Worm (Caenorhabditis elegans) whole organism, late embryonic: ENCODE results near the gene F08F1.9.

Experiments
- F13H6.1 ChIP-seq: sonication (generic microtip); optimal IDR thresholded peaks from 2 replicates; lab custom pipeline; 2016; ENCODE audit warnings: missing genetic modification characterization, missing compliant biosample characterization
- K02D7.2 ChIP-seq: sonication (generic microtip); optimal IDR thresholded peaks from 2 replicates; lab custom pipeline; 2017; ENCODE audit warnings: mild to moderate bottlenecking, missing genetic modification characterization, missing compliant biosample characterization
- K09A11.1 ChIP-seq: sonication (generic microtip); optimal IDR thresholded peaks from 2 replicates; lab custom pipeline; 2017; ENCODE audit warnings: antibody characterized with exemption, mild to moderate bottlenecking, missing genetic modification characterization, missing compliant biosample characterization; ENCODE audit not compliant: insufficient read depth
- T23F11.4 ChIP-seq: fragments of 200-800 bp; sonication (Bioruptor generic); optimal IDR thresholded peaks from 2 replicates; lab custom pipeline; 2018; ENCODE audit warnings: mild to moderate bottlenecking, missing genetic modification characterization, missing compliant biosample characterization
- Y22D7AL.16 ChIP-seq: sonication (generic microtip); optimal IDR thresholded peaks from 2 replicates; lab custom pipeline; 2016; ENCODE audit warnings: missing genetic modification characterization, missing compliant biosample characterization
- ceh-14 ChIP-seq: sonication (generic microtip); optimal IDR thresholded peaks from 2 replicates; lab custom pipeline; 2016; ENCODE audit warnings: missing genotype, missing genetic modification characterization, missing compliant biosample characterization
- ceh-19 ChIP-seq: fragments of 200-800 bp; sonication (Bioruptor generic); optimal IDR thresholded peaks from 2 replicates; lab custom pipeline; 2018; ENCODE audit warnings: mild to moderate bottlenecking, missing genetic modification characterization, missing compliant biosample characterization
- ceh-2 ChIP-seq: sonication (generic microtip); optimal IDR thresholded peaks from 2 replicates; lab custom pipeline; 2016; ENCODE audit warnings: missing genotype, missing genetic modification characterization, missing compliant biosample characterization
- ceh-24 ChIP-seq: sonication (generic microtip); optimal IDR thresholded peaks from 2 replicates; lab custom pipeline; 2016; ENCODE audit warnings: mild to moderate bottlenecking, missing genetic modification characterization, missing compliant biosample characterization
- ceh-30 ChIP-seq: fragments of 150-350 bp; optimal IDR thresholded peaks from 2 replicates; lab custom pipeline; 2014; ENCODE audit warnings: missing biosample characterization, missing genetic modification characterization
- ceh-34 ChIP-seq: sonication (generic microtip); optimal IDR thresholded peaks from 2 replicates; lab custom pipeline; 2016; ENCODE audit warnings: mild to moderate bottlenecking, missing genetic modification characterization, missing compliant biosample characterization
- ceh-45 ChIP-seq: fragments of 200-800 bp; sonication (Bioruptor generic); IDR thresholded peaks from 2 replicates; pipeline ENCODE4 v1.3.6; 2022; ENCODE audit warnings: missing genetic modification reagents, missing genetic modification characterization, missing compliant biosample characterization
- ceh-48 ChIP-seq: sonication (generic microtip); optimal IDR thresholded peaks from 2 replicates; lab custom pipeline; 2016; ENCODE audit warnings: missing genetic modification characterization, inconsistent platforms, missing compliant biosample characterization
- ceh-6 ChIP-seq: fragments of 200-800 bp; sonication (Bioruptor generic); optimal IDR thresholded peaks from 2 replicates; lab custom pipeline; 2018; ENCODE audit warnings: mild to moderate bottlenecking, missing genetic modification characterization, missing compliant biosample characterization
- che-1 ChIP-seq: sonication (generic microtip); optimal IDR thresholded peaks from 2 replicates; lab custom pipeline; 2016; ENCODE audit warnings: mild to moderate bottlenecking, missing genetic modification characterization, missing compliant biosample characterization
- dmd-4 ChIP-seq: sonication (generic microtip); optimal IDR thresholded peaks from 2 replicates; lab custom pipeline; 2016; ENCODE audit warnings: borderline replicate concordance, missing genetic modification characterization, missing compliant biosample characterization
- dve-1 ChIP-seq: sonication (generic microtip); optimal IDR thresholded peaks from 2 replicates; lab custom pipeline; 2017; ENCODE audit warnings: antibody characterized with exemption, mild to moderate bottlenecking, missing genetic modification characterization, missing compliant biosample characterization
- elt-2 ChIP-seq: sonication (generic microtip); optimal IDR thresholded peaks from 2 replicates; lab custom pipeline; 2016; ENCODE audit warnings: missing genetic modification reagents, missing genetic modification characterization, missing compliant biosample characterization
- elt-4 ChIP-seq: sonication (generic microtip); optimal IDR thresholded peaks from 2 replicates; lab custom pipeline; 2016; ENCODE audit warnings: missing genetic modification characterization, missing compliant biosample characterization
- ets-4 ChIP-seq: sonication (generic microtip); optimal IDR thresholded peaks from 2 replicates; lab custom pipeline; 2016; ENCODE audit warnings: missing genetic modification characterization, missing compliant biosample characterization
- eyg-1 ChIP-seq: sonication (generic microtip); optimal IDR thresholded peaks from 2 replicates; lab custom pipeline; 2016; ENCODE audit warnings: missing genotype, missing genetic modification characterization, missing compliant biosample characterization
- fax-1 ChIP-seq: sonication (generic microtip); optimal IDR thresholded peaks from 2 replicates; lab custom pipeline; 2016; ENCODE audit warnings: missing genotype, missing genetic modification characterization, missing compliant biosample characterization
- fkh-10 ChIP-seq: fragments of 150-350 bp; optimal IDR thresholded peaks from 2 replicates; lab custom pipeline; 2014; ENCODE audit warnings: missing biosample characterization, missing genetic modification reagents, missing genetic modification characterization
- hlh-15 ChIP-seq: sonication (generic microtip); optimal IDR thresholded peaks from 2 replicates; lab custom pipeline; 2016; ENCODE audit warnings: missing genetic modification characterization, missing compliant biosample characterization
- hlh-6 ChIP-seq: sonication (generic microtip); optimal IDR thresholded peaks from 2 replicates; lab custom pipeline; 2016; ENCODE audit warnings: missing genotype, missing genetic modification characterization, missing compliant biosample characterization
- hlh-8 ChIP-seq: sonication (generic microtip); optimal IDR thresholded peaks from 2 replicates; lab custom pipeline; 2016; ENCODE audit warnings: missing genotype, missing genetic modification characterization, missing compliant biosample characterization
- lin-11 ChIP-seq: fragments of 200-800 bp; sonication (Bioruptor generic); optimal IDR thresholded peaks from 2 replicates; lab custom pipeline; 2018; ENCODE audit warnings: mild to moderate bottlenecking, missing genetic modification characterization, missing compliant biosample characterization
- madf-2 ChIP-seq: sonication (generic microtip); optimal IDR thresholded peaks from 2 replicates; lab custom pipeline; 2017; ENCODE audit warnings: missing genetic modification characterization, missing compliant biosample characterization
- mec-3 ChIP-seq: sonication (generic microtip); optimal IDR thresholded peaks from 2 replicates; lab custom pipeline; 2016; ENCODE audit warnings: borderline replicate concordance, missing genetic modification characterization, missing compliant biosample characterization
- nfya-1 ChIP-seq: sonication (generic microtip); optimal IDR thresholded peaks from 2 replicates; lab custom pipeline; 2017; ENCODE audit warnings: missing genetic modification characterization, mild to moderate bottlenecking, missing compliant biosample characterization, antibody characterized with exemption, moderate library complexity
- nhr-11 ChIP-seq: fragments of 150-350 bp; optimal IDR thresholded peaks from 2 replicates; lab custom pipeline; 2014; ENCODE audit warnings: missing biosample characterization, missing genetic modification characterization
- npax-4 ChIP-seq: sonication (generic microtip); optimal IDR thresholded peaks from 2 replicates; lab custom pipeline; 2016; ENCODE audit warnings: missing genetic modification characterization, missing compliant biosample characterization
- odd-2 ChIP-seq: sonication (generic microtip); optimal IDR thresholded peaks from 2 replicates; lab custom pipeline; 2017; ENCODE audit warnings: antibody characterized with exemption, mild to moderate bottlenecking, missing genetic modification characterization, missing compliant biosample characterization
- pat-9 ChIP-seq: fragments of 200-800 bp; sonication (Bioruptor generic); optimal IDR thresholded peaks from 2 replicates; lab custom pipeline; 2018; ENCODE audit warnings: mild to moderate bottlenecking, missing genetic modification characterization, moderate library complexity, missing compliant biosample characterization
- pax-1 ChIP-seq: fragments of 150-350 bp; optimal IDR thresholded peaks from 2 replicates; lab custom pipeline; 2014; ENCODE audit warnings: missing biosample characterization, missing genetic modification characterization
- ref-2 ChIP-seq: sonication (generic microtip); optimal IDR thresholded peaks from 2 replicates; lab custom pipeline; 2016; ENCODE audit warnings: missing genetic modification characterization, missing compliant biosample characterization
- rnt-1 ChIP-seq: sonication (generic microtip); optimal IDR thresholded peaks from 2 replicates; lab custom pipeline; 2016; ENCODE audit warnings: missing genetic modification characterization, missing compliant biosample characterization
- sdc-2 ChIP-seq: sonication (generic microtip); optimal IDR thresholded peaks from 2 replicates; lab custom pipeline; 2016; ENCODE audit warnings: missing genotype, missing genetic modification characterization, missing compliant biosample characterization
- sox-2 ChIP-seq: fragments of 200-800 bp; sonication (Bioruptor generic); IDR thresholded peaks from 2 replicates; pipeline ENCODE4 v1.3.6; 2022; ENCODE audit warnings: missing genetic modification reagents, missing genetic modification characterization, missing compliant biosample characterization
- sox-4 ChIP-seq: sonication (generic microtip); optimal IDR thresholded peaks from 2 replicates; lab custom pipeline; 2017; ENCODE audit warnings: mild to moderate bottlenecking, missing genetic modification characterization, inconsistent platforms, missing compliant biosample characterization
- tbx-2 ChIP-seq: sonication (generic microtip); optimal IDR thresholded peaks from 2 replicates; lab custom pipeline; 2016; ENCODE audit warnings: missing genetic modification characterization, missing compliant biosample characterization
- tbx-7 ChIP-seq: sonication (generic microtip); optimal IDR thresholded peaks from 2 replicates; lab custom pipeline; 2016; ENCODE audit warnings: missing genotype, missing genetic modification characterization, missing compliant biosample characterization
- unc-3 ChIP-seq, 2 experiments: fragments of 200-800 bp in 1 of 2; sonication (Bioruptor generic) in 1 of 2; sonication (generic microtip) in 1 of 2; conservative IDR thresholded peaks in 1 of 2; optimal IDR thresholded peaks in 1 of 2; 2 replicates each; pipeline versions ENCODE4 v1.3.6 to Lab custom; 2016 to 2022; ENCODE audit warnings: missing compliant biosample characterization in 2 of 2, missing genetic modification characterization in 2 of 2, missing genetic modification reagents in 1 of 2
- unc-55 ChIP-seq: sonication (generic microtip); optimal IDR thresholded peaks from 2 replicates; lab custom pipeline; 2017; ENCODE audit warnings: missing biosample characterization, missing genetic modification reagents, missing genetic modification characterization
- unc-86 ChIP-seq: sonication (generic microtip); optimal IDR thresholded peaks from 2 replicates; lab custom pipeline; 2016; ENCODE audit warnings: missing genetic modification characterization, missing compliant biosample characterization

The F08F1.9 gene

DNA sequence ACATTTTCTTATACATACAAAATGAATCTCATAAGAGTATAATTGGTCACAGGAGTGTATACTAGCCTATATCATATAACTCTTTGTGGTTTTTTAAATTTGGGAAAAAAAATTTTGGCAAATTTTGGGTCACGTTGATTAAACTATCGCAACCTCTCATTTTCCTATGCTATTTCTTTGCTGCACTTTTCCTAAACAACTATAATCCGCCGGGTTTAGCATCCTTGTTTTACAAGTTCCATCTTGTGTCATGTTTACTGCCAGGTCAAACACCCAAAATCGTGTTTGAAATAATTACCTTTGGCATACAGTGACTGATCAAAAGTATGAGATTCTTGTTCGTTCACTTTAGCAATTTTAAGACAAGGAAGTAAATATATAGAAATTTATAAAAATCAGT lies 2.4 kb downstream of the F08F1.9 start, which contains the start of gene sulp-3:
sulp-3 (minus strand) TSS at position 101 of the 400 bp plus-strand sequence.
- TF ChIP-seq tbx-7 (tag; lab: Kevin White, UChicago) (no peak), hlh-15 (tag; lab: Kevin White, UChicago) (no peak), pax-1 (tag; lab: Kevin White, UChicago) (no peak), dmd-4 (no peak), tbx-2 (tag; lab: Kevin White, UChicago) (no peak), ceh-14 (tag; lab: Kevin White, UChicago) (no peak), elt-4 (no peak), elt-2 (tag; lab: Kevin White, UChicago) (no peak), nhr-11 (tag; lab: Kevin White, UChicago) (no peak), ceh-24 (tag; lab: Kevin White, UChicago) (no peak), pat-9 (tag; lab: Kevin White, UChicago) (no peak), sox-2 (GFP tag; lab: Robert Waterston, UW) (no peak), ceh-34 (tag; lab: Kevin White, UChicago) (no peak), unc-86 (tag; lab: Kevin White, UChicago) (no peak), unc-3 (GFP tag; conservative IDR thresholded peaks at IDR 0.05; lab: Robert Waterston, UW) (no peak), unc-3 (tag; optimal IDR thresholded peaks at IDR 0.05; lab: Kevin White, UChicago) (no peak), ceh-48 (tag; lab: Kevin White, UChicago) (no peak), rnt-1 (no peak), ceh-2 (no peak)
- TF ChIP-seq, all 69 proteins: peak for 0

DNA sequence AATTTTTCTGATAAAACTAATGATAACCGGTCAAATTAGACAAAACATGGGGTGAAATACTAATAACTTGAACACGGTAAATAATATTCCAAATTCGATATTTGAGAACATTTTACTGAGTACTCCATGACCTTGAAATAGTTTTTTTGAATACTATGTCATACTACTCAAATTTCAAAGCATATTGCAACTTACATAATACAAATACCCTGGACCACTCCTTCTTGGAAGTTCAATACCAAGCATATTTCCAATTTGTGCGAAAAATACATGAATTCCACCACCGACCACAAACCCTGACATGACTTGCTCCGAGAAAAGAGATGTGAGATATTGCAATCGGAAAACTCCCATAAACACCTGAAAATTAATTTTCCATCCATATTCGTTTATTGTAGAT lies 3.8 kb downstream of the F08F1.9 start:
- TF ChIP-seq ceh-34 (tag; lab: Kevin White, UChicago) (no peak), pax-1 (tag; lab: Kevin White, UChicago) (no peak), eyg-1 (tag; lab: Kevin White, UChicago) (no peak), dmd-4 (no peak), hlh-8 (tag; lab: Kevin White, UChicago) (no peak), madf-2 (tag; lab: Kevin White, UChicago) (no peak), dve-1 (tag; lab: Kevin White, UChicago) (no peak), nfya-1 (no peak), ceh-30 (no peak), nhr-11 (tag; lab: Kevin White, UChicago) (no peak)

DNA sequence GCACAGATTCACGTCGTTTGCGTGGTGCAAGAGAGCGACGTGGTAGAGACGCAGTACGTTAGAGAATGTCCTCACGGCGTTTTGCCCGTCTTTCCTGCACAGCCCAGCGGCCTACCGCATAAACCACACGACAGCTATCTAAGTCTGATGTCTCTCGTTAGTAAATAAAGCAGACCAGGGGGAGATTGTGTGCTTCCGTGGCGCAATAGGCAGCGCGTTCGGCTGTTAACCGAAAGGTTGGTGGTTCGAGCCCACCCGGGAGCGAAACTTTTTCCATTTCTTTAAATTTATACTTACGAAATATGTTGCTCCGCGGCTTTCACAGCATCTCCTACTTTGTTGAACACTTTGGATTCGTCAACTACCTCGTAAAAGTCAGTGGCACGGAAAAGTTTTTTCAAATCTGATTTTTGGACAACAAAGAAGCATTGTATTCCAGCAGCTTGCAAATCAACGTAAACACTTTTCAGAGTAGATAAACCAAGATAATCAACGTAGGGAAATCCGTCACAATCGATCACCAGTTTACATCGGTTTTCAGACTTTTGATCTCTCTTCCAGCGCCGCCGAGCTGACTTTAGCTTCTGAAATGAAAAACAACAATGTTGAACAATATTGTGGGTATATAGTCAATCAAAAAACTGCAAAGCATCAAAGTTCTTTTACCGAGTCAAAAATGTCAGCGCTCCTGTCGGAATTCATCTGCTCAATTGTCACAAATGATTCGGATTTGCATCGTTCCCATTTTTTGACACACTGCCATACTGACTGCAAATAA lies 6.2 kb downstream of the F08F1.9 start:
- TF ChIP-seq dve-1 (tag; lab: Kevin White, UChicago) (peak; percentile 92), F13H6.1 (tag; lab: Kevin White, UChicago) (peak; percentile 94), T23F11.4 (GFP tag; lab: Kevin White, UChicago) (peak; percentile 96), ets-4 (tag; lab: Kevin White, UChicago) (peak; percentile 87), ceh-2 (peak; percentile 92), fax-1 (tag; lab: Kevin White, UChicago) (peak; percentile 90), che-1 (tag; lab: Kevin White, UChicago) (peak; percentile 93), sox-4 (tag; lab: Kevin White, UChicago) (peak; percentile 96), ceh-6 (GFP tag; lab: Kevin White, UChicago) (peak; percentile 95), Y22D7AL.16 (tag; lab: Kevin White, UChicago) (peak; percentile 94), K09A11.1 (peak; percentile 95), mec-3 (peak; percentile 44), hlh-6 (tag; lab: Kevin White, UChicago) (peak; percentile 94), ceh-24 (tag; lab: Kevin White, UChicago) (peak; percentile 78), lin-11 (peak; percentile 88), fkh-10 (GFP tag; lab: Kevin White, UChicago) (peak; percentile 59), K02D7.2 (peak; percentile 97), sdc-2 (tag; lab: Kevin White, UChicago) (peak; percentile 95), ceh-45 (GFP tag; lab: Robert Waterston, UW) (peak; percentile 98), eyg-1 (tag; lab: Kevin White, UChicago) (peak; percentile 95), pat-9 (tag; lab: Kevin White, UChicago) (peak; percentile 96), sox-2 (GFP tag; lab: Robert Waterston, UW) (peak; percentile 92), ref-2 (tag; lab: Kevin White, UChicago) (peak; percentile 96), ceh-19 (GFP tag; lab: Kevin White, UChicago) (peak; percentile 97), odd-2 (tag; lab: Kevin White, UChicago) (peak; percentile 76), npax-4 (tag; lab: Kevin White, UChicago) (peak; percentile 91), ceh-30 (peak; percentile 85), unc-55 (GFP tag; lab: Kevin White, UChicago) (peak; percentile 95), unc-3 (GFP tag; conservative IDR thresholded peaks at IDR 0.05; lab: Robert Waterston, UW) (peak; percentile 96), unc-3 (tag; optimal IDR thresholded peaks at IDR 0.05; lab: Kevin White, UChicago) (peak; percentile 90)
